Worm (Caenorhabditis elegans) whole organism, L4 larva: ENCODE data around the gene ncx-3.

Experiments used
- F37D6.2 ChIP-seq: sonication (generic microtip); optimal IDR thresholded peaks from 2 replicates; lab custom pipeline; 2016; ENCODE audit warnings: mild to moderate bottlenecking, missing genetic modification characterization, missing compliant biosample characterization
- T20F7.1 ChIP-seq: fragments of 200-800 bp; sonication (Bioruptor generic); optimal IDR thresholded peaks from 2 replicates; lab custom pipeline; 2018; ENCODE audit warnings: mild to moderate bottlenecking, missing genetic modification characterization, missing compliant biosample characterization
- T26A8.4 ChIP-seq: fragments of 200-800 bp; sonication (Bioruptor generic); IDR thresholded peaks from 2 replicates; pipeline ENCODE4 v1.3.6; 2022; ENCODE audit warnings: missing genetic modification characterization, missing compliant biosample characterization
- Y105C5A.15 ChIP-seq: fragments of 200-800 bp; sonication (Bioruptor generic); IDR thresholded peaks from 2 replicates; pipeline ENCODE4 v1.3.6; 2022; ENCODE audit warnings: missing genetic modification characterization, missing compliant biosample characterization
- Y5F2A.4 ChIP-seq: fragments of 200-800 bp; sonication (Bioruptor generic); optimal IDR thresholded peaks from 2 replicates; lab custom pipeline; 2018; ENCODE audit warnings: mild to moderate bottlenecking, missing genetic modification characterization, missing compliant biosample characterization
- Y75B8A.6 ChIP-seq: fragments of 200-800 bp; sonication (Bioruptor generic); IDR thresholded peaks from 2 replicates; pipeline ENCODE4 v1.3.6; 2022; ENCODE audit warnings: missing genetic modification reagents, missing genetic modification characterization, missing compliant biosample characterization
- aly-2 ChIP-seq: sonication (generic microtip); optimal IDR thresholded peaks from 2 replicates; lab custom pipeline; 2018; ENCODE audit warnings: missing biosample characterization, missing genetic modification characterization
- ama-1 ChIP-seq: fragments of 150-350 bp; optimal IDR thresholded peaks from 2 replicates; lab custom pipeline; 2014; ENCODE audit warnings: inconsistent platforms, mixed read lengths
- ceh-82 ChIP-seq: sonication (generic microtip); optimal IDR thresholded peaks from 2 replicates; lab custom pipeline; 2017; ENCODE audit warnings: missing biosample characterization, missing genetic modification characterization
- cey-2 ChIP-seq: sonication (generic microtip); optimal IDR thresholded peaks from 3 replicates; lab custom pipeline; 2017; ENCODE audit warnings: missing genetic modification characterization, mild to moderate bottlenecking, missing compliant biosample characterization, antibody characterized with exemption, borderline replicate concordance; ENCODE audit not compliant: insufficient read depth
- ctbp-1 ChIP-seq: fragments of 200-800 bp; sonication (Bioruptor generic); IDR thresholded peaks from 2 replicates; pipeline ENCODE4 v1.3.6; 2022; ENCODE audit warnings: missing genetic modification reagents, missing genetic modification characterization, missing compliant biosample characterization
- daf-19 ChIP-seq: fragments of 200-800 bp; sonication (Bioruptor generic); conservative IDR thresholded peaks from 2 replicates; pipeline ENCODE4 v1.3.6; 2022; ENCODE audit warnings: missing genetic modification characterization, missing compliant biosample characterization
- dmd-6 ChIP-seq: fragments of 200-800 bp; sonication (Bioruptor generic); IDR thresholded peaks from 2 replicates; pipeline ENCODE4 v1.3.6; 2022; ENCODE audit warnings: missing genetic modification reagents, missing genetic modification characterization, missing compliant biosample characterization
- dmd-8 ChIP-seq: fragments of 200-800 bp; sonication (Bioruptor generic); IDR thresholded peaks from 2 replicates; pipeline ENCODE4 v1.3.6; 2022; ENCODE audit warnings: missing genetic modification characterization, missing compliant biosample characterization
- dmd-9 ChIP-seq: fragments of 200-800 bp; sonication (Bioruptor generic); IDR thresholded peaks from 2 replicates; pipeline ENCODE4 v1.3.6; 2022; ENCODE audit warnings: missing genetic modification reagents, missing genetic modification characterization, missing compliant biosample characterization
- dpl-1 ChIP-seq: fragments of 150-350 bp; optimal IDR thresholded peaks from 2 replicates; lab custom pipeline; 2014; ENCODE audit warnings: missing biosample characterization, missing genetic modification reagents, missing genetic modification characterization
- duxl-1 ChIP-seq: sonication (generic microtip); optimal IDR thresholded peaks from 2 replicates; lab custom pipeline; 2016; ENCODE audit warnings: mild to moderate bottlenecking, missing genetic modification characterization, moderate library complexity, missing compliant biosample characterization; ENCODE audit not compliant: poor library complexity
- dve-1 ChIP-seq: sonication (generic microtip); optimal IDR thresholded peaks from 2 replicates; lab custom pipeline; 2017; ENCODE audit warnings: antibody characterized with exemption, mild to moderate bottlenecking, missing genetic modification characterization, missing compliant biosample characterization; ENCODE audit not compliant: insufficient read depth
- egl-43 ChIP-seq: fragments of 200-800 bp; sonication (Bioruptor generic); IDR thresholded peaks from 2 replicates; pipeline ENCODE4 v1.3.6; 2022; ENCODE audit warnings: missing genetic modification reagents, missing genetic modification characterization, missing compliant biosample characterization
- fos-1 ChIP-seq: fragments of 150-350 bp; optimal IDR thresholded peaks from 2 replicates; lab custom pipeline; 2014; ENCODE audit warnings: missing biosample characterization, missing genetic modification characterization
- gei-8 ChIP-seq: fragments of 200-800 bp; sonication (Bioruptor generic); optimal IDR thresholded peaks from 2 replicates; lab custom pipeline; 2018; ENCODE audit warnings: mild to moderate bottlenecking, missing genetic modification characterization, missing compliant biosample characterization
- hif-1 ChIP-seq, 2 experiments: sonication (generic microtip); optimal IDR thresholded peaks; 2 replicates each; lab custom pipeline; 2016 to 2017; ENCODE audit warnings: missing compliant biosample characterization in 2 of 2, missing genetic modification characterization in 2 of 2, missing genetic modification reagents in 2 of 2, missing genotype in 2 of 2, mild to moderate bottlenecking in 1 of 2
- hlh-11 ChIP-seq: fragments of 200-800 bp; sonication (Bioruptor generic); optimal IDR thresholded peaks from 2 replicates; lab custom pipeline; 2018; ENCODE audit warnings: mild to moderate bottlenecking, missing genetic modification characterization, missing compliant biosample characterization
- hmg-1.1 ChIP-seq: fragments of 200-800 bp; sonication (Bioruptor generic); IDR thresholded peaks from 2 replicates; pipeline ENCODE4 v1.3.6; 2022; ENCODE audit warnings: missing genetic modification reagents, missing genetic modification characterization, missing compliant biosample characterization
- jun-1 ChIP-seq: fragments of 150-350 bp; optimal IDR thresholded peaks from 2 replicates; lab custom pipeline; 2014; ENCODE audit warnings: missing biosample characterization, missing genetic modification reagents, missing genetic modification characterization
- lim-7 ChIP-seq: fragments of 200-800 bp; sonication (Bioruptor generic); IDR thresholded peaks from 2 replicates; pipeline ENCODE4 v1.3.6; 2022; ENCODE audit warnings: missing genetic modification characterization, missing compliant biosample characterization
- lin-1 ChIP-seq: fragments of 200-800 bp; sonication (Bioruptor generic); IDR thresholded peaks from 2 replicates; pipeline ENCODE4 v1.3.6; 2022; ENCODE audit warnings: missing genetic modification reagents, missing genetic modification characterization, missing compliant biosample characterization
- lin-13 ChIP-seq: fragments of 150-350 bp; optimal IDR thresholded peaks from 2 replicates; lab custom pipeline; 2014; ENCODE audit warnings: missing biosample characterization, missing genetic modification reagents, missing genetic modification characterization
- lin-38 ChIP-seq: fragments of 200-800 bp; sonication (Bioruptor generic); IDR thresholded peaks from 2 replicates; pipeline ENCODE4 v1.3.6; 2022; ENCODE audit warnings: missing genetic modification reagents, missing genetic modification characterization, missing compliant biosample characterization
- mdt-29 ChIP-seq: fragments of 200-800 bp; sonication (Bioruptor generic); IDR thresholded peaks from 2 replicates; pipeline ENCODE4 v1.3.6; 2022; ENCODE audit warnings: missing genetic modification reagents, missing genetic modification characterization, missing compliant biosample characterization
- mxl-2 ChIP-seq: fragments of 200-800 bp; sonication (Bioruptor generic); conservative IDR thresholded peaks from 2 replicates; pipeline ENCODE4 v1.3.6; 2022; ENCODE audit warnings: missing genetic modification reagents, missing genetic modification characterization, missing compliant biosample characterization
- mxl-3 ChIP-seq: fragments of 200-800 bp; sonication (Bioruptor generic); optimal IDR thresholded peaks from 2 replicates; lab custom pipeline; 2018; ENCODE audit warnings: mild to moderate bottlenecking, missing genetic modification characterization, missing compliant biosample characterization
- nhr-10 ChIP-seq: fragments of 150-350 bp; optimal IDR thresholded peaks from 2 replicates; lab custom pipeline; 2014; ENCODE audit warnings: missing biosample characterization, missing genetic modification characterization
- nhr-111 ChIP-seq: fragments of 200-800 bp; sonication (Bioruptor generic); optimal IDR thresholded peaks from 2 replicates; lab custom pipeline; 2018; ENCODE audit warnings: mild to moderate bottlenecking, missing genetic modification characterization, missing compliant biosample characterization
- nhr-237 ChIP-seq: sonication (generic microtip); optimal IDR thresholded peaks from 2 replicates; lab custom pipeline; 2017; ENCODE audit warnings: missing biosample characterization, missing genetic modification characterization
- nhr-25 ChIP-seq: sonication (generic microtip); optimal IDR thresholded peaks from 2 replicates; lab custom pipeline; 2017; ENCODE audit warnings: missing genetic modification characterization, mild to moderate bottlenecking, missing compliant biosample characterization, antibody characterized with exemption, moderate library complexity, borderline replicate concordance; ENCODE audit not compliant: insufficient read depth
- nhr-28 ChIP-seq: fragments of 150-350 bp; optimal IDR thresholded peaks from 2 replicates; lab custom pipeline; 2014; ENCODE audit warnings: missing biosample characterization, missing genetic modification characterization
- nhr-6 ChIP-seq: fragments of 150-350 bp; optimal IDR thresholded peaks from 2 replicates; lab custom pipeline; 2014; ENCODE audit warnings: missing biosample characterization, missing genetic modification characterization
- pha-4 ChIP-seq, 2 experiments: fragments of 150-350 bp in 1 of 2; fragments of 200-800 bp in 1 of 2; sonication (Bioruptor generic) in 1 of 2; IDR thresholded peaks in 1 of 2; optimal IDR thresholded peaks in 1 of 2; 2 replicates each; pipeline versions ENCODE4 v1.3.6 to Lab custom; 2014 to 2022; ENCODE audit warnings: missing genetic modification characterization in 2 of 2, missing genetic modification reagents in 2 of 2, missing biosample characterization in 1 of 2, missing compliant biosample characterization in 1 of 2
- pqm-1 ChIP-seq: sonication (generic microtip); optimal IDR thresholded peaks from 2 replicates; lab custom pipeline; 2017; ENCODE audit warnings: missing biosample characterization, missing genetic modification characterization
- set-16 ChIP-seq: fragments of 200-800 bp; sonication (Bioruptor generic); IDR thresholded peaks from 2 replicates; pipeline ENCODE4 v1.3.6; 2022; ENCODE audit warnings: missing genetic modification reagents, missing genetic modification characterization, missing compliant biosample characterization
- snpc-1.2 ChIP-seq: fragments of 200-800 bp; sonication (Bioruptor generic); IDR thresholded peaks from 2 replicates; pipeline ENCODE4 v1.3.6; 2022; ENCODE audit warnings: missing genetic modification reagents, missing genetic modification characterization, missing compliant biosample characterization
- snpc-4 ChIP-seq: fragments of 150-350 bp; optimal IDR thresholded peaks from 2 replicates; lab custom pipeline; 2014; ENCODE audit warnings: missing biosample characterization, missing genetic modification characterization
- spr-1 ChIP-seq: sonication (generic microtip); optimal IDR thresholded peaks from 2 replicates; lab custom pipeline; 2016; ENCODE audit warnings: mild to moderate bottlenecking, missing genetic modification characterization, missing compliant biosample characterization
- tra-1 ChIP-seq: fragments of 200-800 bp; sonication (Bioruptor generic); IDR thresholded peaks from 2 replicates; pipeline ENCODE4 v1.3.6; 2022; ENCODE audit warnings: missing genetic modification reagents, missing genetic modification characterization, missing compliant biosample characterization
- unc-130 ChIP-seq: sonication (generic microtip); optimal IDR thresholded peaks from 2 replicates; lab custom pipeline; 2016; ENCODE audit warnings: missing genetic modification reagents, missing genetic modification characterization, missing compliant biosample characterization
- zag-1 ChIP-seq: fragments of 150-350 bp; optimal IDR thresholded peaks from 2 replicates; lab custom pipeline; 2014; ENCODE audit warnings: missing biosample characterization, missing genetic modification characterization

Gene ncx-3

ce11 chrIV:10697022-10697979, 19.1 kb upstream of the ncx-3 start, which contains the start of gene allo-1 (continued):
- TF ChIP-seq hlh-11 (peak; percentile 94), zag-1 (no peak), mdt-29 (GFP tag; lab: Robert Waterston, UW) (no peak), ctbp-1 (GFP tag; lab: Robert Waterston, UW) (no peak), nhr-10 (tag; lab: Kevin White, UChicago) (no peak), pha-4 (GFP tag; IDR thresholded peaks at IDR 0.05; lab: Robert Waterston, UW) (0 out of 2 replicates have a peak, but pooled peaks have one; percentile 47), pha-4 (tag; optimal IDR thresholded peaks at IDR 0.05; lab: Kevin White, UChicago) (no peak), unc-130 (no peak), egl-43 (no peak), pqm-1 (tag; lab: Kevin White, UChicago) (peak; percentile 7), aly-2 (tag; lab: Kevin White, UChicago) (no peak), cey-2 (tag; lab: Kevin White, UChicago) (no peak), nhr-237 (tag; lab: Kevin White, UChicago) (no peak), hmg-1.1 (GFP tag; lab: Robert Waterston, UW) (peak; percentile 26; the same call in 1 of the 2 replicates), lim-7 (GFP tag; lab: Robert Waterston, UW) (no peak), lin-1 (GFP tag; lab: Robert Waterston, UW) (peak; percentile 12; the same call in 1 of the 2 replicates), dmd-6 (peak; percentile 78), gei-8 (GFP tag; lab: Kevin White, UChicago) (no peak), F37D6.2 (no peak), lin-13 (GFP tag; lab: Kevin White, UChicago) (no peak), duxl-1 (tag; lab: Kevin White, UChicago) (no peak), mxl-2 (GFP tag; lab: Robert Waterston, UW) (no peak), ceh-82 (tag; lab: Kevin White, UChicago) (no peak), ama-1 (peak; percentile 31), spr-1 (tag; lab: Kevin White, UChicago) (no peak), tra-1 (GFP tag; lab: Robert Waterston, UW) (0 out of 2 replicates have a peak, but pooled peaks have one; percentile 46), jun-1 (tag; lab: Kevin White, UChicago) (peak; percentile 62), lin-38 (GFP tag; lab: Robert Waterston, UW) (no peak; the same call in 1 of the 2 replicates), hif-1 (tag; optimal IDR thresholded peaks at IDR 0.05; lab: Kevin White, UChicago) (peak in 1 of 2 experiments; percentile 56)
- TF ChIP-seq, all 104 proteins: peak for 29

DNA sequence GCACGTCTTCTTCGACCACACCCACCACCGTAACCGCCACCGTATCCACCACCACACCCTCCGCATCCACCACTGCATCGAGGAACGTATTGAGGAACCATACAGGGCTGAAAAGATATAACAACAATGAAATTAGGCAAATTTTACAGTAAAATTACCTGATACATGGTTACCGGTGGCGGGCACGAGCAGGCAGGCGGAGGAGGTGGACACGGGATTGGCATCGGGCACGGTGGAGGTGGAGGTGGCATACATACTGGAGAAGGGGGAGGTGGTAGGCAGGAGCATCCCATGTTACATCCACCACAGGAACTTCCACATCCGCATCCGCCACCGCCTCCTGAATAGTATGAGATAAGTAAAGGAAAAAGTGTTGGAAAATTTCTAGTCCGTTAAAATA, 18.0 kb upstream of the ncx-3 start:
- TF ChIP-seq snpc-4, result no peak
- no peak for TF ChIP-seq egl-43
- TF ChIP-seq gei-8 (GFP tag; lab: Kevin White, UChicago), result no peak
- TF ChIP-seq Y5F2A.4, result no peak
- TF ChIP-seq dpl-1 (GFP tag; lab: Kevin White, UChicago), result no peak
- TF ChIP-seq dmd-9 (GFP tag; lab: Robert Waterston, UW), result no peak
- no peak for TF ChIP-seq fos-1 (tag; lab: Kevin White, UChicago)
- no peak for TF ChIP-seq snpc-1.2 (GFP tag; lab: Robert Waterston, UW)
- TF ChIP-seq lin-38 (GFP tag; lab: Robert Waterston, UW), result no peak
- no peak for TF ChIP-seq ama-1
- TF ChIP-seq T20F7.1 (GFP tag; lab: Kevin White, UChicago), result no peak
- TF ChIP-seq tra-1 (GFP tag; lab: Robert Waterston, UW), result no peak
- no peak for TF ChIP-seq T26A8.4
- 0 out of 2 replicates have a peak, but pooled peaks have one; percentile 55 for TF ChIP-seq dmd-8 (GFP tag; lab: Robert Waterston, UW)
- TF ChIP-seq nhr-111 (GFP tag; lab: Kevin White, UChicago), result no peak
- TF ChIP-seq daf-19 (GFP tag; lab: Robert Waterston, UW), result no peak
- TF ChIP-seq nhr-25 (tag; lab: Kevin White, UChicago), result no peak
- TF ChIP-seq mxl-3 (GFP tag; lab: Kevin White, UChicago), result no peak
- peak; percentile 68 for TF ChIP-seq set-16 (GFP tag; lab: Robert Waterston, UW)
- TF ChIP-seq hlh-11, result no peak
- no peak for TF ChIP-seq Y75B8A.6 (GFP tag; lab: Robert Waterston, UW)
- TF ChIP-seq nhr-28 (tag; lab: Kevin White, UChicago), result no peak
- no peak for TF ChIP-seq dve-1 (tag; lab: Kevin White, UChicago)
- no peak for TF ChIP-seq nhr-6 (tag; lab: Kevin White, UChicago)
- no peak for TF ChIP-seq Y105C5A.15
